Worm (Caenorhabditis elegans) whole organism, L4/young adult: ENCODE results near the gene C01C4.2.

Experiments used
- W03F9.2 ChIP-seq: fragments of 150-350 bp; optimal IDR thresholded peaks from 2 replicates; lab custom pipeline; 2014; ENCODE audit warnings: missing biosample characterization, missing genetic modification characterization
- dao-5 ChIP-seq: sonication (generic microtip); optimal IDR thresholded peaks from 2 replicates; lab custom pipeline; 2016; ENCODE audit warnings: missing genotype, missing genetic modification characterization, moderate library complexity, missing compliant biosample characterization
- him-1 ChIP-seq: sonication (generic microtip); optimal IDR thresholded peaks from 2 replicates; lab custom pipeline; 2016; ENCODE audit warnings: missing genotype, missing genetic modification reagents, missing genetic modification characterization, missing compliant biosample characterization

The C01C4.2 gene

ce11 chrX:3751370-3751769 is 36.5 kb downstream of the C01C4.2 start:
- TF ChIP-seq him-1 (no peak), W03F9.2 (no peak), dao-5 (tag; lab: Kevin White, UChicago) (no peak)

- TF ChIP-seq him-1 (no peak), W03F9.2 (no peak), dao-5 (tag; lab: Kevin White, UChicago) (no peak)
These were observed 37.5 kb downstream of the C01C4.2 start for ce11 chrX:3752443-3752842.

- TF ChIP-seq W03F9.2, result no peak
- no peak for TF ChIP-seq him-1
- TF ChIP-seq dao-5 (tag; lab: Kevin White, UChicago), result no peak
These were observed 40.9 kb downstream of the C01C4.2 start for ce11 chrX:3755753-3756152.

ce11 chrX:3756238-3756637 is 41.3 kb downstream of the C01C4.2 start:
- TF ChIP-seq him-1 (no peak), W03F9.2 (no peak), dao-5 (tag; lab: Kevin White, UChicago) (no peak)

- TF ChIP-seq W03F9.2 (no peak), dao-5 (tag; lab: Kevin White, UChicago) (no peak), him-1 (no peak)
These were observed 43.5 kb downstream of the C01C4.2 start, which contains the start of gene T14G12.12 for ce11 chrX:3758399-3758798. T14G12.12 (minus strand) TSS chrX:3758499.

DNA sequence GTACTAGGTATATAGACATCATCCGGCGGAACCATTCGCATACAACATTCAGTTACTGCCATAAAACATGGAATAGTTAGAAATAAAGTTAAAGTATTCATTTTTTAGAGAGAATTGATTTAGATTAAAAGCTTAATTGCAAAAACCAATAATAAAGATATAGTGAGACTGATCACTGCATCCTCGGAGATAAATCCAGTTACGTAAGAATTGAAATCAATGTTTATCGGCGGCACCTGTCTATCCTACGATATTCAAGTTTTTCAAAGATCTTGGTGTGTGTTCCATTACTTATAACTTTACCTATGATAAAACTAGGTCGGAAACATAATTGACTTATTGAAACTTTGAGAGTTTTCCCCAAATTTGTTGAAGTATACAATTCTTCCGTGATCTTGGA is 44.4 kb downstream of the C01C4.2 start, which contains the start of gene T14G12.6:
T14G12.6 (minus strand) TSS at position 101 of the 400 bp plus-strand sequence.
- TF ChIP-seq dao-5 (tag; lab: Kevin White, UChicago), result no peak
- no peak for TF ChIP-seq W03F9.2
- no peak for TF ChIP-seq him-1

DNA sequence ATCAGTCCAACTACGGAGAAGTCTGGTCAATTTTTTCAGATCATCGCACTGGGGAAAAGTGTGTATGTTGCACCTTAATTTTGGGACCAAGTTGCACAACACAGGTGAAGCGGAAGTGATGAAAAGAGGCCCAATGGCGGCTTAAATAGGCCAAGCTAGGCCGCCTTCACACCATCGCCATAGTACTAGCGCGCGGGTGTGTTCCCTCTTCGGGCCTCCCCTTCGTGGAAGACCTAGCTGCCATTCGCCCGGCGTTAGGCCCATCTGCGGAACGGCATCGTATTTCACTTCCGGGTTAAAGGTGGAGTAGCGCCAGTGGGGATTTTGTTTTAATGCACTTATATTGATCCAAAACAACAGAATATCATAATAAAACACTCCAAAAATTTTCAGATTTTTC is 44.9 kb downstream of the C01C4.2 start:
- TF ChIP-seq dao-5 (tag; lab: Kevin White, UChicago), result no peak
- TF ChIP-seq W03F9.2, result no peak
- no peak for TF ChIP-seq him-1

- no peak for TF ChIP-seq dao-5 (tag; lab: Kevin White, UChicago)
- TF ChIP-seq W03F9.2, result no peak
- TF ChIP-seq him-1, result no peak
These were observed 47.5 kb downstream of the C01C4.2 start, which contains the start of gene T14G12.11 for ce11 chrX:3762410-3762809. T14G12.11 (minus strand) TSS chrX:3762547.

DNA sequence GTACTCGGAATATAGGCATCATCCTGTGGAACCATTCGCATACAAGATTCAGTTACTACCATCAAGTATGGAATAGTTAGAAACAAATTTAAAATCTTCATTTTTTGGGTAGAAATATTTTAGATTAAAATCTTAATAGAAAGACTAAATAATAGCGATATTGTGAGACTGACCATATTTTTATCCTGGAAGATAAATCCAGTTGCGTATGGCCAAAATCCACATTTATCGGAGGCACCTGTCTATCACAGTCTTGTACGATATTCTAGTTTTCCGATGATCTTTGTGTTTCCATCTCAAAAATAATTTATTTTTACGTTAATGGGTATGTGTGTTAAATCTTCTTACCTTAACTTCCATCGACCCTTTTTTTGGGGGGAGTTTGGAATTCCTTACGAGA is 49.4 kb downstream of the C01C4.2 start, which contains the start of gene F47B7.3:
F47B7.3 (minus strand) TSS at position 101 of the 400 bp plus-strand sequence.
- TF ChIP-seq W03F9.2 (no peak), dao-5 (tag; lab: Kevin White, UChicago) (no peak), him-1 (no peak)

- TF ChIP-seq him-1, result no peak
- no peak for TF ChIP-seq dao-5 (tag; lab: Kevin White, UChicago)
- no peak for TF ChIP-seq W03F9.2
These were observed 51.7 kb downstream of the C01C4.2 start, which contains the start of gene F47B7.4 for ce11 chrX:3766552-3766951. F47B7.4 (minus strand) TSS chrX:3766652.
